Fruit fly (Drosophila melanogaster) whole organism, prepupa: ENCODE results near the gene Bacc.
A peak's percentile ranks its signal among the peaks of the same experiment; 100 is the strongest.

Experiments
- Blimp-1 ChIP-seq: fragments of 200-800 bp; sonication (Bioruptor generic); optimal IDR thresholded peaks from 3 replicates; lab custom pipeline; 2017; ENCODE audit warnings: missing biosample characterization, missing genetic modification characterization, mild to moderate bottlenecking, moderate library complexity, missing genetic modification reagents
- CG10631 ChIP-seq: fragments of 200-800 bp; sonication (Bioruptor generic); optimal IDR thresholded peaks from 2 replicates; lab custom pipeline; 2016; ENCODE audit warnings: missing biosample characterization, missing genetic modification characterization
- CG10669 ChIP-seq: fragments of 200-800 bp; sonication (Bioruptor generic); optimal IDR thresholded peaks from 3 replicates; lab custom pipeline; 2018; ENCODE audit warnings: missing biosample characterization, mild to moderate bottlenecking, missing genetic modification characterization, moderate library complexity
- CG11294 ChIP-seq: fragments of 200-800 bp; sonication (Bioruptor generic); IDR thresholded peaks from 2 replicates; pipeline ENCODE4 v1.3.6; 2022; ENCODE audit warnings: missing biosample characterization, missing genetic modification characterization
- CG11902 ChIP-seq: fragments of 200-800 bp; sonication (Bioruptor generic); optimal IDR thresholded peaks from 3 replicates; lab custom pipeline; 2016; ENCODE audit warnings: missing biosample characterization, missing genetic modification characterization
- CG31627 ChIP-seq: fragments of 200-800 bp; sonication (Bioruptor generic); optimal IDR thresholded peaks from 3 replicates; lab custom pipeline; 2016; ENCODE audit warnings: missing biosample characterization, missing genetic modification characterization
- CG32006 ChIP-seq: fragments of 200-800 bp; sonication (Bioruptor generic); optimal IDR thresholded peaks from 3 replicates; lab custom pipeline; 2017; ENCODE audit warnings: missing biosample characterization, mild to moderate bottlenecking, missing genetic modification characterization
- CG34406 ChIP-seq: fragments of 200-800 bp; sonication (Bioruptor generic); optimal IDR thresholded peaks from 3 replicates; lab custom pipeline; 2016; ENCODE audit warnings: missing biosample characterization, missing genetic modification characterization
- CG3919 ChIP-seq: fragments of 200-800 bp; sonication (Bioruptor generic); optimal IDR thresholded peaks from 3 replicates; lab custom pipeline; 2016; ENCODE audit warnings: missing biosample characterization, missing genetic modification characterization
- CG4318 ChIP-seq: fragments of 200-800 bp; sonication (Bioruptor generic); optimal IDR thresholded peaks from 3 replicates; lab custom pipeline; 2017; ENCODE audit warnings: missing biosample characterization, mild to moderate bottlenecking, missing genetic modification characterization
- CG6276 ChIP-seq: fragments of 200-800 bp; sonication (Bioruptor generic); optimal IDR thresholded peaks from 2 replicates; lab custom pipeline; 2017; ENCODE audit warnings: missing biosample characterization, mild to moderate bottlenecking, missing genetic modification characterization
- CG6792 ChIP-seq: fragments of 200-800 bp; sonication (Bioruptor generic); optimal IDR thresholded peaks from 3 replicates; lab custom pipeline; 2016; ENCODE audit warnings: missing biosample characterization, missing genetic modification characterization
- CG6808 ChIP-seq: fragments of 200-800 bp; sonication (Bioruptor generic); optimal IDR thresholded peaks from 3 replicates; lab custom pipeline; 2017; ENCODE audit warnings: missing biosample characterization, missing genetic modification characterization, mild to moderate bottlenecking, moderate library complexity, missing genetic modification reagents
- CG8119 ChIP-seq: fragments of 200-800 bp; sonication (Bioruptor generic); IDR thresholded peaks from 3 replicates; pipeline ENCODE4 v1.3.6; 2022; ENCODE audit warnings: missing biosample characterization, missing genetic modification characterization
- CG8319 ChIP-seq: fragments of 200-800 bp; sonication (Bioruptor generic); optimal IDR thresholded peaks from 3 replicates; lab custom pipeline; 2016; ENCODE audit warnings: missing biosample characterization, missing genetic modification characterization
- CG8632 ChIP-seq: fragments of 200-800 bp; sonication (Bioruptor generic); optimal IDR thresholded peaks from 3 replicates; lab custom pipeline; 2016; ENCODE audit warnings: missing biosample characterization, missing genetic modification characterization
- Eip75B ChIP-seq: fragments of 200-800 bp; sonication (Bioruptor generic); optimal IDR thresholded peaks from 3 replicates; lab custom pipeline; 2016; ENCODE audit warnings: missing biosample characterization, missing genetic modification characterization
- Eip78C ChIP-seq: fragments of 200-800 bp; sonication (Bioruptor generic); peaks from one replicate; lab custom pipeline; 2016; ENCODE audit warnings: missing biosample characterization, missing genetic modification characterization
- Eip93F ChIP-seq: fragments of 200-800 bp; sonication (Bioruptor generic); optimal IDR thresholded peaks from 2 replicates; lab custom pipeline; 2016; ENCODE audit warnings: missing biosample characterization, mild to moderate bottlenecking, missing genetic modification characterization
- Ets96B ChIP-seq: fragments of 200-800 bp; optimal IDR thresholded peaks from 2 replicates; lab custom pipeline; 2019; ENCODE audit warnings: missing biosample characterization, mild to moderate bottlenecking, missing genetic modification characterization, moderate library complexity
- Gug ChIP-seq: fragments of 200-800 bp; sonication (Bioruptor generic); IDR thresholded peaks from 2 replicates; pipeline ENCODE4 v1.3.6; 2022; ENCODE audit warnings: missing biosample characterization, missing genetic modification characterization
- Hr39 ChIP-seq: fragments of 200-800 bp; sonication (Bioruptor generic); optimal IDR thresholded peaks from 2 replicates; lab custom pipeline; 2016; ENCODE audit warnings: missing biosample characterization, missing genetic modification characterization
- Hr4 ChIP-seq: fragments of 200-800 bp; sonication (Bioruptor generic); optimal IDR thresholded peaks from 3 replicates; lab custom pipeline; 2016; ENCODE audit warnings: missing biosample characterization, missing genetic modification characterization
- Lpt ChIP-seq: fragments of 200-800 bp; sonication (Bioruptor generic); optimal IDR thresholded peaks from 3 replicates; lab custom pipeline; 2016; ENCODE audit warnings: missing biosample characterization, missing genetic modification characterization
- Met ChIP-seq: fragments of 200-800 bp; sonication (Bioruptor generic); optimal IDR thresholded peaks from 3 replicates; lab custom pipeline; 2016; ENCODE audit warnings: missing biosample characterization, missing genetic modification characterization
- OdsH ChIP-seq: fragments of 200-800 bp; sonication (Bioruptor generic); optimal IDR thresholded peaks from 3 replicates; lab custom pipeline; 2016; ENCODE audit warnings: missing biosample characterization, missing genetic modification characterization
- Sox102F ChIP-seq: fragments of 200-800 bp; sonication (Bioruptor generic); optimal IDR thresholded peaks from 2 replicates; lab custom pipeline; 2016; ENCODE audit warnings: missing biosample characterization, mild to moderate bottlenecking, missing genetic modification characterization
- Sox15 ChIP-seq: fragments of 200-800 bp; sonication (Bioruptor generic); optimal IDR thresholded peaks from 3 replicates; lab custom pipeline; 2016; ENCODE audit warnings: missing biosample characterization, missing genetic modification characterization
- achi ChIP-seq: fragments of 200-800 bp; sonication (Bioruptor generic); optimal IDR thresholded peaks from 3 replicates; lab custom pipeline; 2016; ENCODE audit warnings: missing biosample characterization, missing genetic modification characterization
- acj6 ChIP-seq: fragments of 200-800 bp; sonication (Bioruptor generic); optimal IDR thresholded peaks from 3 replicates; lab custom pipeline; 2016; ENCODE audit warnings: missing biosample characterization, missing genetic modification characterization
- dac ChIP-seq: fragments of 200-800 bp; sonication (Bioruptor generic); optimal IDR thresholded peaks from 2 replicates; lab custom pipeline; 2017; ENCODE audit warnings: missing biosample characterization, mild to moderate bottlenecking, missing genetic modification characterization
- dsx ChIP-seq: fragments of 200-800 bp; optimal IDR thresholded peaks from 3 replicates; lab custom pipeline; 2019; ENCODE audit warnings: missing biosample characterization, mild to moderate bottlenecking, missing genetic modification characterization, moderate library complexity; ENCODE audit not compliant: poor library complexity, severe bottlenecking
- fd59A ChIP-seq: fragments of 200-800 bp; sonication (Bioruptor generic); optimal IDR thresholded peaks from 2 replicates; lab custom pipeline; 2017; ENCODE audit warnings: missing biosample characterization, mild to moderate bottlenecking, missing genetic modification characterization, missing genetic modification reagents
- fkh ChIP-seq: fragments of 200-800 bp; sonication (Bioruptor generic); optimal IDR thresholded peaks from 3 replicates; lab custom pipeline; 2017; ENCODE audit warnings: missing biosample characterization, mild to moderate bottlenecking, missing genetic modification characterization, moderate library complexity
- net ChIP-seq: fragments of 200-800 bp; sonication (Bioruptor generic); optimal IDR thresholded peaks from 3 replicates; lab custom pipeline; 2016; ENCODE audit warnings: missing biosample characterization, missing genetic modification characterization
- pdm3 ChIP-seq: fragments of 200-800 bp; sonication (Bioruptor generic); optimal IDR thresholded peaks from 3 replicates; lab custom pipeline; 2016; ENCODE audit warnings: missing biosample characterization, missing genetic modification characterization
- salr ChIP-seq, 2 experiments: fragments of 200-800 bp; sonication (Bioruptor generic); optimal IDR thresholded peaks; 3 replicates each; lab custom pipeline; 2016 to 2018; ENCODE audit warnings: missing biosample characterization in 2 of 2, missing genetic modification characterization in 2 of 2, mild to moderate bottlenecking in 1 of 2
- ss ChIP-seq, 2 experiments: fragments of 200-800 bp; sonication (Bioruptor generic); optimal IDR thresholded peaks; 2 replicates in 1 of 2; 3 replicates in 1 of 2; lab custom pipeline; 2017 to 2018; ENCODE audit warnings: mild to moderate bottlenecking in 2 of 2, missing biosample characterization in 2 of 2, missing genetic modification characterization in 2 of 2, moderate library complexity in 1 of 2
- svp ChIP-seq: fragments of 200-800 bp; sonication (Bioruptor generic); peaks from one replicate; lab custom pipeline; 2016; ENCODE audit warnings: missing biosample characterization, missing genetic modification characterization
- topi ChIP-seq: fragments of 200-800 bp; sonication (Bioruptor generic); optimal IDR thresholded peaks from 3 replicates; lab custom pipeline; 2016; ENCODE audit warnings: missing biosample characterization, missing genetic modification characterization
- vri ChIP-seq: fragments of 200-800 bp; sonication (Bioruptor generic); optimal IDR thresholded peaks from 3 replicates; lab custom pipeline; 2016; ENCODE audit warnings: missing biosample characterization, mild to moderate bottlenecking, missing genetic modification characterization

The Bacc gene

DNA sequence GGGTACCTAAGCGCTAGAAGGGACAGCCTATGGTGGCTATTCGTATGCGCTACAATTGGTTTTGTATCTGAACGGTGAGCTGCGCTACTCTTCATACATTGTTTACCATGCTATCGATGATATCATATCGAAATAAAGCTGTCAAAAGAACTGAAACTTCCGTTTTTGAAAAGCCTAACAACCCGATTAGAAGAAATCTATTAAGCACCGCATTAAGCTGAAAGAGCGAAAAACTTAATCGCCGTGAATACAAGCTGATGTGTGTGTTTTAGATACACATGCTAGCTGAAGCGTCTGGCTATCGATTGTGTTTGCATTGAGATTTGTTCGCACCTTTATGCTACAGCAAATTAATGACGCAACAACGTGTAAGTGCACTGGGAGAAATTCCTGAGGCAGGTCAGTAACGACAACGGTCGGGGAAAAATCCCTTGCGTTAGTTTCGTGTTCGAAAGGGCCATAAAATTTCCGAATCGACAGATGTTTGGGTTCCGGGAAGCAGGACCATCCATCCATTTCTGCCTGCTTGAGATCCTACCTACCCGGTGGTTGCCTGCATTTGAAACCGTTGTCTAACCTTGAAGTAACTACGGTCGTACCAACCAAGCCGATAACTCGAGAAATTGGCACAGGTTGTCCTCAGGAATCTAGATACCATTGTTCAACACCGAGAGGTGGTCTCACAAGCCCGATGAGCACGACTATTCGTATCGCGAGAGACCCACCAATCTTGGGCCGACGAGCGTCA lies 1.7 kb upstream of the Bacc start (continued):
- TF ChIP-seq CG8632 (GFP tag; lab: Kevin White, UChicago): peak; percentile 33
- peak; percentile 51 for TF ChIP-seq net (GFP tag; lab: Kevin White, UChicago)
- no peak for TF ChIP-seq CG8119 (GFP tag; lab: Robert Waterston, UW)
- peak; percentile 68 for TF ChIP-seq OdsH (GFP tag; lab: Kevin White, UChicago)
- no peak for TF ChIP-seq Met (GFP tag; lab: Kevin White, UChicago)
- TF ChIP-seq dac: peak; percentile 43
- TF ChIP-seq CG4318: peak; percentile 37
- TF ChIP-seq acj6 (GFP tag; lab: Kevin White, UChicago): peak; percentile 46
- TF ChIP-seq fkh (GFP tag; lab: Kevin White, UChicago): peak; percentile 90
- TF ChIP-seq fd59A (GFP tag; lab: Kevin White, UChicago): peak; percentile 23
- peak in 1 of 2 experiments; percentile 73 for TF ChIP-seq salr (GFP tag; optimal IDR thresholded peaks at IDR 0.05; lab: Kevin White, UChicago)
- TF ChIP-seq Ets96B (tag; lab: Kevin White, UChicago): peak; percentile 33
- TF ChIP-seq achi: peak; percentile 53
- TF ChIP-seq Hr4: peak; percentile 56
- peak; percentile 29 for TF ChIP-seq CG34406 (GFP tag; lab: Kevin White, UChicago)
- no peak for TF ChIP-seq Sox15 (GFP tag; lab: Kevin White, UChicago)
- peak; percentile 46 for TF ChIP-seq Lpt
- peak; percentile 64 for TF ChIP-seq CG6276
- TF ChIP-seq Eip78C: peak; percentile 90
- peak; percentile 72 for TF ChIP-seq CG32006 (GFP tag; lab: Kevin White, UChicago)
- no peak for TF ChIP-seq Blimp-1 (GFP tag; lab: Kevin White, UChicago)
- no peak for TF ChIP-seq svp
- TF ChIP-seq CG10631 (GFP tag; lab: Kevin White, UChicago): peak; percentile 74
- peak; percentile 6 for TF ChIP-seq CG10669 (GFP tag; lab: Kevin White, UChicago)
- peak; percentile 56 for TF ChIP-seq pdm3 (GFP tag; lab: Kevin White, UChicago)

dm6 chr2L:2751085-2751710 lies 1.0 kb upstream of the Bacc start:
- peak; percentile 29 for TF ChIP-seq fkh (GFP tag; lab: Kevin White, UChicago)
- peak; percentile 28 for TF ChIP-seq Eip93F (GFP tag; lab: Kevin White, UChicago)
- TF ChIP-seq svp: peak; percentile 69
- TF ChIP-seq ss (GFP tag; optimal IDR thresholded peaks at IDR 0.05; lab: Kevin White, UChicago): peak in 1 of 2 experiments; percentile 34
- no peak for TF ChIP-seq fd59A (GFP tag; lab: Kevin White, UChicago)
- no peak for TF ChIP-seq CG3919 (GFP tag; lab: Kevin White, UChicago)
- no peak for TF ChIP-seq Eip78C
- no peak for TF ChIP-seq Hr4
- TF ChIP-seq CG11294 (GFP tag; lab: Robert Waterston, UW): no peak
- TF ChIP-seq vri (GFP tag; lab: Kevin White, UChicago): peak; percentile 86
- TF ChIP-seq CG8319 (GFP tag; lab: Kevin White, UChicago): no peak
- TF ChIP-seq topi: no peak
- TF ChIP-seq CG11902 (GFP tag; lab: Kevin White, UChicago): no peak

dm6 chr2L:2752460-2753411 lies 491 bp downstream of the Bacc start, which contains the start of gene Pgk:
Pgk (minus strand) TSS chr2L:2753068.
- TF ChIP-seq Blimp-1 (GFP tag; lab: Kevin White, UChicago) (no peak), fd59A (GFP tag; lab: Kevin White, UChicago) (peak; percentile 7), CG31627 (GFP tag; lab: Kevin White, UChicago) (peak; percentile 32), Sox15 (GFP tag; lab: Kevin White, UChicago) (no peak), CG6808 (GFP tag; lab: Kevin White, UChicago) (peak; percentile 50), dsx (GFP tag; lab: Kevin White, UChicago) (peak; percentile 34), Eip78C (peak; percentile 91), CG6792 (GFP tag; lab: Kevin White, UChicago) (peak; percentile 44), Eip75B (GFP tag; lab: Kevin White, UChicago) (peak; percentile 76), CG8632 (GFP tag; lab: Kevin White, UChicago) (peak; percentile 47), Eip93F (GFP tag; lab: Kevin White, UChicago) (peak; percentile 67), Ets96B (tag; lab: Kevin White, UChicago) (peak; percentile 24), Hr39 (GFP tag; lab: Kevin White, UChicago) (peak; percentile 49), svp (peak; percentile 92), dac (peak; percentile 46), CG8119 (GFP tag; lab: Robert Waterston, UW) (no peak), Met (GFP tag; lab: Kevin White, UChicago) (peak; percentile 72), CG4318 (peak; percentile 12), Sox102F (GFP tag; lab: Kevin White, UChicago) (peak; percentile 80), CG32006 (GFP tag; lab: Kevin White, UChicago) (peak; percentile 48), Gug (GFP tag; lab: Robert Waterston, UW) (no peak)
